Worm (Caenorhabditis elegans) whole organism, L4 larva: ENCODE data around the gene afmd-2.
A peak's percentile ranks its signal among the peaks of the same experiment; 100 is the strongest.
"Not testable (repeated sequence)": the region's sequence is repeated elsewhere in the genome, so short reads cannot be mapped to it uniquely, and the experiment has no call there.

Experiments
- ZK546.5 ChIP-seq, 2 experiments: sonication (generic microtip); optimal IDR thresholded peaks; 2 replicates each; lab custom pipeline; 2017; ENCODE audit warnings: missing biosample characterization in 2 of 2, missing genetic modification characterization in 2 of 2
- ceh-20 ChIP-seq: fragments of 200-800 bp; sonication (Bioruptor generic); IDR thresholded peaks from 2 replicates; pipeline ENCODE4 v1.3.6; 2022; ENCODE audit warnings: missing genetic modification reagents, missing genetic modification characterization, missing compliant biosample characterization
- ceh-62 ChIP-seq: sonication (generic microtip); optimal IDR thresholded peaks from 2 replicates; lab custom pipeline; 2017; ENCODE audit warnings: missing biosample characterization, missing genetic modification characterization
- ceh-82 ChIP-seq: sonication (generic microtip); optimal IDR thresholded peaks from 2 replicates; lab custom pipeline; 2017; ENCODE audit warnings: missing biosample characterization, missing genetic modification characterization
- daf-12 ChIP-seq: fragments of 150-350 bp; optimal IDR thresholded peaks from 2 replicates; lab custom pipeline; 2014; ENCODE audit warnings: missing biosample characterization, missing genetic modification reagents, missing genetic modification characterization
- egl-43 ChIP-seq: fragments of 200-800 bp; sonication (Bioruptor generic); IDR thresholded peaks from 2 replicates; pipeline ENCODE4 v1.3.6; 2022; ENCODE audit warnings: missing genetic modification reagents, missing genetic modification characterization, missing compliant biosample characterization
- nhr-237 ChIP-seq: sonication (generic microtip); optimal IDR thresholded peaks from 2 replicates; lab custom pipeline; 2017; ENCODE audit warnings: missing biosample characterization, missing genetic modification characterization
- pha-4 ChIP-seq, 2 experiments: fragments of 150-350 bp in 1 of 2; fragments of 200-800 bp in 1 of 2; sonication (Bioruptor generic) in 1 of 2; IDR thresholded peaks in 1 of 2; optimal IDR thresholded peaks in 1 of 2; 2 replicates each; pipeline versions ENCODE4 v1.3.6 to Lab custom; 2014 to 2022; ENCODE audit warnings: missing genetic modification characterization in 2 of 2, missing genetic modification reagents in 2 of 2, missing biosample characterization in 1 of 2, missing compliant biosample characterization in 1 of 2
- zag-1 ChIP-seq: fragments of 150-350 bp; optimal IDR thresholded peaks from 2 replicates; lab custom pipeline; 2014; ENCODE audit warnings: missing biosample characterization, missing genetic modification characterization

ce11 chrIV:13504065-13504464, 5.0 kb upstream of the afmd-2 start:
- not testable (repeated sequence) for TF ChIP-seq ceh-20 (GFP tag; lab: Robert Waterston, UW); ceh-62; ceh-82; ZK546.5 (tag; optimal IDR thresholded peaks at IDR 0.05; lab: Kevin White, UChicago); zag-1 (tag; lab: Kevin White, UChicago); daf-12; nhr-237 (tag; lab: Kevin White, UChicago); pha-4 (tag; optimal IDR thresholded peaks at IDR 0.05; lab: Kevin White, UChicago)
- TF ChIP-seq pha-4 (GFP tag; IDR thresholded peaks at IDR 0.05; lab: Robert Waterston, UW): peak; percentile 36; the same call in 1 of the 2 replicates
- TF ChIP-seq egl-43 (GFP tag; lab: Robert Waterston, UW): 0 out of 2 replicates have a peak, but pooled peaks have one; percentile 10
